Worm (Caenorhabditis elegans): Measurements from ENCODE around the gene Y34B4A.10.

ce11 chrX:5254894-5255293, 5.2 kb downstream of the Y34B4A.10 start, which contains the start of gene nspg-13:
- TF ChIP-seq pqm-1 (tag; optimal IDR thresholded peaks at IDR 0.05) (no peak), nhr-23 (tag; optimal IDR thresholded peaks at IDR 0.05) (no peak), ztf-11 (tag; optimal IDR thresholded peaks at IDR 0.05) (no peak), skn-1 (tag; optimal IDR thresholded peaks at IDR 0.05) (no peak), pha-4 (tag; optimal IDR thresholded peaks at IDR 0.05) (no peak)
